Fruit fly (Drosophila melanogaster) whole organism, prepupa: ENCODE measurements around the gene CheB74a.

Experiments
- CG6163 ChIP-seq: fragments of 200-800 bp; sonication (Bioruptor generic); IDR thresholded peaks from 3 replicates; pipeline ENCODE4 v1.3.6; 2022; ENCODE audit warnings: missing biosample characterization, missing genetic modification characterization
- CG6276 ChIP-seq: fragments of 200-800 bp; sonication (Bioruptor generic); optimal IDR thresholded peaks from 2 replicates; lab custom pipeline; 2017; ENCODE audit warnings: missing biosample characterization, mild to moderate bottlenecking, missing genetic modification characterization
- CG6808 ChIP-seq: fragments of 200-800 bp; sonication (Bioruptor generic); optimal IDR thresholded peaks from 3 replicates; lab custom pipeline; 2017; ENCODE audit warnings: missing biosample characterization, missing genetic modification characterization, mild to moderate bottlenecking, moderate library complexity, missing genetic modification reagents
- CG8632 ChIP-seq: fragments of 200-800 bp; sonication (Bioruptor generic); optimal IDR thresholded peaks from 3 replicates; lab custom pipeline; 2016; ENCODE audit warnings: missing biosample characterization, missing genetic modification characterization
- Hr4 ChIP-seq: fragments of 200-800 bp; sonication (Bioruptor generic); optimal IDR thresholded peaks from 3 replicates; lab custom pipeline; 2016; ENCODE audit warnings: missing biosample characterization, missing genetic modification characterization
- fd85E ChIP-seq: fragments of 200-800 bp; sonication (Bioruptor generic); optimal IDR thresholded peaks from 3 replicates; lab custom pipeline; 2016; ENCODE audit warnings: missing biosample characterization, missing genetic modification characterization
- salr ChIP-seq, 2 experiments: fragments of 200-800 bp; sonication (Bioruptor generic); optimal IDR thresholded peaks; 3 replicates each; lab custom pipeline; 2016 to 2018; ENCODE audit warnings: missing biosample characterization in 2 of 2, missing genetic modification characterization in 2 of 2, mild to moderate bottlenecking in 1 of 2

- TF ChIP-seq CG8632 (no peak), Hr4 (no peak), salr (GFP tag; optimal IDR thresholded peaks at IDR 0.05; lab: Kevin White, UChicago) (no peak), fd85E (GFP tag; lab: Kevin White, UChicago) (no peak), CG6808 (GFP tag; lab: Kevin White, UChicago) (no peak), CG6276 (GFP tag; lab: Kevin White, UChicago) (no peak), CG6163 (GFP tag; lab: Robert Waterston, UW) (no peak)
Observed at dm6 chr3L:17739627-17740026, 20.0 kb upstream of the CheB74a start.
